Worm (Caenorhabditis elegans) whole organism, L2 larva: ENCODE data around the gene nkb-2.

Source experiments
- C34F6.9 ChIP-seq: fragments of 150-350 bp; optimal IDR thresholded peaks from 2 replicates; lab custom pipeline; 2014; ENCODE audit warnings: missing biosample characterization, missing genetic modification characterization
- F13H6.1 ChIP-seq: sonication (generic microtip); optimal IDR thresholded peaks from 2 replicates; lab custom pipeline; 2016; ENCODE audit warnings: missing genetic modification characterization, missing compliant biosample characterization
- Y55F3AM.14 ChIP-seq: fragments of 200-800 bp; sonication (Bioruptor generic); optimal IDR thresholded peaks from 2 replicates; lab custom pipeline; 2018; ENCODE audit warnings: mild to moderate bottlenecking, missing genetic modification characterization, missing compliant biosample characterization
- alr-1 ChIP-seq: fragments of 150-350 bp; optimal IDR thresholded peaks from 2 replicates; lab custom pipeline; 2014; ENCODE audit warnings: missing biosample characterization, missing genetic modification characterization
- ama-1 ChIP-seq: fragments of 150-350 bp; optimal IDR thresholded peaks from 2 replicates; lab custom pipeline; 2018; ENCODE audit warnings: inconsistent platforms
- ceh-82 ChIP-seq: fragments of 150-350 bp; optimal IDR thresholded peaks from 2 replicates; lab custom pipeline; 2014; ENCODE audit warnings: missing biosample characterization, missing genetic modification characterization
- dmd-4 ChIP-seq: sonication (generic microtip); optimal IDR thresholded peaks from 2 replicates; lab custom pipeline; 2017; ENCODE audit warnings: missing biosample characterization, missing genetic modification characterization
- elt-3 ChIP-seq: sonication (generic microtip); optimal IDR thresholded peaks from 2 replicates; lab custom pipeline; 2017; ENCODE audit warnings: missing biosample characterization, missing genetic modification characterization
- fos-1 ChIP-seq: fragments of 150-350 bp; optimal IDR thresholded peaks from 2 replicates; lab custom pipeline; 2014; ENCODE audit warnings: missing biosample characterization, missing genetic modification characterization
- gmeb-1 ChIP-seq: fragments of 150-350 bp; optimal IDR thresholded peaks from 2 replicates; lab custom pipeline; 2014; ENCODE audit warnings: missing biosample characterization, missing genetic modification characterization
- lin-11 ChIP-seq: fragments of 150-350 bp; sonication (generic microtip); optimal IDR thresholded peaks from 2 replicates; lab custom pipeline; 2014; ENCODE audit warnings: missing biosample characterization, missing genetic modification characterization, inconsistent platforms, mixed read lengths
- lin-13 ChIP-seq: fragments of 150-350 bp; optimal IDR thresholded peaks from 2 replicates; lab custom pipeline; 2014; ENCODE audit warnings: missing biosample characterization, missing genetic modification reagents, missing genetic modification characterization
- lin-39 ChIP-seq: fragments of 150-350 bp; optimal IDR thresholded peaks from 2 replicates; lab custom pipeline; 2014; ENCODE audit warnings: missing biosample characterization, missing genetic modification reagents, missing genetic modification characterization
- mab-5 ChIP-seq: fragments of 150-350 bp; optimal IDR thresholded peaks from 2 replicates; lab custom pipeline; 2014; ENCODE audit warnings: missing biosample characterization, missing genetic modification characterization
- mbf-1 ChIP-seq: sonication (generic microtip); optimal IDR thresholded peaks from 2 replicates; lab custom pipeline; 2017; ENCODE audit warnings: missing biosample characterization, missing genetic modification characterization
- mdl-1 ChIP-seq, 2 experiments: fragments of 150-350 bp in 1 of 2; sonication (generic microtip) in 1 of 2; optimal IDR thresholded peaks; 2 replicates each; lab custom pipeline; 2017; ENCODE audit warnings: missing biosample characterization in 2 of 2, missing genetic modification characterization in 2 of 2
- nhr-10 ChIP-seq: sonication (generic microtip); optimal IDR thresholded peaks from 2 replicates; lab custom pipeline; 2017; ENCODE audit warnings: missing biosample characterization, missing genetic modification characterization
- nhr-129 ChIP-seq: fragments of 150-350 bp; optimal IDR thresholded peaks from 2 replicates; lab custom pipeline; 2014; ENCODE audit warnings: missing biosample characterization, missing genetic modification characterization
- nhr-21 ChIP-seq: fragments of 150-350 bp; optimal IDR thresholded peaks from 2 replicates; lab custom pipeline; 2014; ENCODE audit warnings: missing biosample characterization, missing genetic modification characterization
- nhr-23 ChIP-seq: fragments of 150-350 bp; optimal IDR thresholded peaks from 2 replicates; lab custom pipeline; 2014; ENCODE audit warnings: missing biosample characterization, missing genetic modification reagents, missing genetic modification characterization
- nhr-237 ChIP-seq: fragments of 150-350 bp; optimal IDR thresholded peaks from 2 replicates; lab custom pipeline; 2014; ENCODE audit warnings: missing biosample characterization, missing genetic modification characterization
- nhr-25 ChIP-seq: fragments of 150-350 bp; sonication (generic microtip); optimal IDR thresholded peaks from 3 replicates; lab custom pipeline; 2014; ENCODE audit warnings: missing biosample characterization, missing genetic modification characterization
- nhr-6 ChIP-seq: fragments of 150-350 bp; optimal IDR thresholded peaks from 2 replicates; lab custom pipeline; 2014; ENCODE audit warnings: missing biosample characterization, missing genetic modification characterization
- nhr-77 ChIP-seq: fragments of 150-350 bp; optimal IDR thresholded peaks from 2 replicates; lab custom pipeline; 2014; ENCODE audit warnings: missing biosample characterization, missing genetic modification characterization
- peb-1 ChIP-seq: fragments of 150-350 bp; optimal IDR thresholded peaks from 2 replicates; lab custom pipeline; 2014; ENCODE audit warnings: missing biosample characterization, missing genetic modification characterization
- sem-4 ChIP-seq: fragments of 150-350 bp; optimal IDR thresholded peaks from 2 replicates; lab custom pipeline; 2014; ENCODE audit warnings: missing biosample characterization, missing genetic modification reagents, missing genetic modification characterization
- sma-3 ChIP-seq: sonication (generic microtip); optimal IDR thresholded peaks from 2 replicates; lab custom pipeline; 2016; ENCODE audit warnings: missing genetic modification reagents, missing genetic modification characterization, missing compliant biosample characterization
- sma-9 ChIP-seq, 2 experiments: fragments of 150-350 bp in 1 of 2; sonication (generic microtip) in 1 of 2; optimal IDR thresholded peaks; 2 replicates each; lab custom pipeline; 2014 to 2016; ENCODE audit warnings: missing genetic modification characterization in 2 of 2, mild to moderate bottlenecking in 1 of 2, missing biosample characterization in 1 of 2, missing compliant biosample characterization in 1 of 2, missing genetic modification reagents in 1 of 2, moderate library complexity in 1 of 2
- snpc-4 ChIP-seq: fragments of 150-350 bp; optimal IDR thresholded peaks from 2 replicates; lab custom pipeline; 2014; ENCODE audit warnings: missing biosample characterization, missing genetic modification characterization
- unc-39 ChIP-seq: fragments of 150-350 bp; optimal IDR thresholded peaks from 2 replicates; lab custom pipeline; 2014; ENCODE audit warnings: missing biosample characterization, missing genetic modification characterization
- unc-55 ChIP-seq: fragments of 150-350 bp; sonication (generic microtip); optimal IDR thresholded peaks from 3 replicates; lab custom pipeline; 2014; ENCODE audit warnings: missing biosample characterization, missing genetic modification reagents, missing genetic modification characterization
- unc-62 ChIP-seq: fragments of 150-350 bp; optimal IDR thresholded peaks from 2 replicates; lab custom pipeline; 2014; ENCODE audit warnings: missing biosample characterization, missing genetic modification reagents, missing genetic modification characterization
- zag-1 ChIP-seq: fragments of 150-350 bp; optimal IDR thresholded peaks from 2 replicates; lab custom pipeline; 2014; ENCODE audit warnings: missing biosample characterization, missing genetic modification characterization
- ztf-11 ChIP-seq: sonication (generic microtip); optimal IDR thresholded peaks from 2 replicates; lab custom pipeline; 2017; ENCODE audit warnings: missing biosample characterization, missing genetic modification characterization
- ztf-4 ChIP-seq: fragments of 150-350 bp; optimal IDR thresholded peaks from 2 replicates; lab custom pipeline; 2014; ENCODE audit warnings: missing biosample characterization, missing genetic modification characterization

The nkb-2 gene

ce11 chrIV:10606575-10607080 is 15.9 kb downstream of the nkb-2 start, which contains the start of gene R09H10.3:
R09H10.3 (plus strand) TSS chrIV:10607030.
- TF ChIP-seq F13H6.1, result no peak
- TF ChIP-seq nhr-77 (tag; lab: Kevin White, UChicago), result no peak
- TF ChIP-seq sem-4 (tag; lab: Kevin White, UChicago), result no peak
- no peak for TF ChIP-seq unc-62 (GFP tag; lab: Kevin White, UChicago)
- no peak for TF ChIP-seq fos-1 (tag; lab: Kevin White, UChicago)
- no peak for TF ChIP-seq gmeb-1 (tag; lab: Kevin White, UChicago)
- no peak for TF ChIP-seq lin-13
- no peak for TF ChIP-seq nhr-23 (tag; lab: Kevin White, UChicago)
- TF ChIP-seq nhr-6 (tag; lab: Kevin White, UChicago), result no peak
- TF ChIP-seq unc-39 (tag; lab: Kevin White, UChicago), result no peak
- TF ChIP-seq peb-1 (tag; lab: Kevin White, UChicago), result no peak
- TF ChIP-seq mbf-1 (tag; lab: Kevin White, UChicago), result no peak
- no peak for TF ChIP-seq alr-1 (tag; lab: Kevin White, UChicago)
- no peak for TF ChIP-seq lin-39 (tag; lab: Kevin White, UChicago)
- no peak for TF ChIP-seq ztf-4 (tag; lab: Kevin White, UChicago)
- TF ChIP-seq nhr-10 (tag; lab: Kevin White, UChicago), result no peak
- no peak for TF ChIP-seq snpc-4 (tag; lab: Kevin White, UChicago)
- no peak for TF ChIP-seq ztf-11 (tag; lab: Kevin White, UChicago)
- TF ChIP-seq, all 48 proteins: peak for 0

DNA sequence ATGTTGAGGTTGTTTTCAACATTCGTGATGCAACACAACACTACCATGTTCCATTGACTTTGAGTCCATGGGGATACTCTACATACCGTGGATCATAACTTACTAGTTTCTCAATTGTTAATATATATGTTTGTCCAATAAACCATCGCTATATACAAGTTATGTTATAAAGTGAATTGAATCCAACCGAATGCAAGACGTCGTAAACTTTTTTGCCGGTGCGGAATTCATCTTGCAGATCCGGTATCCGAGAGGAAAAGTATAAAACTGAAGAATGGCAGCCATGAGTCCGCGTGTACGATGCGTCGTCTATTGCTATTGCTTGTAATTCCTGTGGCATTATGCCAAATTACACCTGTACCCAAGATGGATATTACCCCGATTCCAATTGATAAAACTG is 17.6 kb downstream of the nkb-2 start, which contains the start of gene R09H10.6:
R09H10.6 (plus strand) TSS at position 301 of the 400 bp plus-strand sequence.
- no peak for TF ChIP-seq nhr-10 (tag; lab: Kevin White, UChicago)
- no peak for TF ChIP-seq nhr-23 (tag; lab: Kevin White, UChicago)
- TF ChIP-seq nhr-25 (tag; lab: Kevin White, UChicago), result no peak
- no peak for TF ChIP-seq lin-11 (tag; lab: Kevin White, UChicago)
- no peak for TF ChIP-seq nhr-129 (tag; lab: Kevin White, UChicago)
- TF ChIP-seq nhr-21, result no peak
- no peak for TF ChIP-seq elt-3 (tag; lab: Kevin White, UChicago)
- TF ChIP-seq peb-1 (tag; lab: Kevin White, UChicago), result no peak
- no peak for TF ChIP-seq nhr-237
- TF ChIP-seq ztf-4 (tag; lab: Kevin White, UChicago), result no peak
- no peak for TF ChIP-seq dmd-4
- no peak for TF ChIP-seq unc-55 (GFP tag; lab: Kevin White, UChicago)
- no peak for TF ChIP-seq C34F6.9
- TF ChIP-seq ceh-82 (tag; lab: Kevin White, UChicago), result no peak
- TF ChIP-seq mdl-1 (tag; optimal IDR thresholded peaks at IDR 0.05; lab: Kevin White, UChicago), result no peak
- no peak for TF ChIP-seq F13H6.1
- TF ChIP-seq, all 48 proteins: peak for 0

ce11 chrIV:10609920-10610319 is 19.2 kb downstream of the nkb-2 start:
- TF ChIP-seq sma-3 (GFP tag; lab: Kevin White, UChicago) (peak; percentile 24), sma-9 (GFP tag; optimal IDR thresholded peaks at IDR 0.05; lab: Kevin White, UChicago) (peak; percentile 54), sma-9 (tag; optimal IDR thresholded peaks at IDR 0.05; lab: Kevin White, UChicago) (no peak), lin-13 (no peak), lin-11 (tag; lab: Kevin White, UChicago) (no peak), Y55F3AM.14 (no peak), ama-1 (lab: Kevin White, UChicago) (no peak), fos-1 (tag; lab: Kevin White, UChicago) (peak; percentile 10), nhr-21 (peak; percentile 2)
- TF ChIP-seq, all 48 proteins: peak for 4

DNA sequence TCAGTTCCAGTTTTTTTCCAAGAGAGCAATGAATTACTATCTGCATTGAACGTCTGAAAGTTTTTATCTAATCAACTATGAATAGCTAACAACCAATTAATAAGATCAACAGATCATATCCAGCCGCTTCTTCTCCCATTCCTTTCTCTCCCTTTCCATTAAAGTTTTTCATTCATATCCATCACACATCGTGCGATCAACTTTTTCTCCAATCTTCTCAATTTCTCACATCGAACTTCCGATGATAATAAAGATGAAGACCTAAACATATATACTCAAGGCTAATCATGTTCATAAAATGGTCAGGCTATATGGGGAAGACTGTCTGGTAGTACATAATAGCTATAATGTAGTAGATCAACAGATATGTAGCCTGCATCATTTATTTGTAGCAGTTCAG is 21.6 kb downstream of the nkb-2 start:
- TF ChIP-seq mab-5 (no peak), sma-9 (GFP tag; optimal IDR thresholded peaks at IDR 0.05; lab: Kevin White, UChicago) (peak; percentile 10), sma-9 (tag; optimal IDR thresholded peaks at IDR 0.05; lab: Kevin White, UChicago) (no peak), nhr-21 (peak; percentile 8), sma-3 (GFP tag; lab: Kevin White, UChicago) (peak; percentile 27), ztf-11 (tag; lab: Kevin White, UChicago) (no peak), elt-3 (tag; lab: Kevin White, UChicago) (no peak), peb-1 (tag; lab: Kevin White, UChicago) (no peak), nhr-25 (tag; lab: Kevin White, UChicago) (peak; percentile 37), zag-1 (tag; lab: Kevin White, UChicago) (no peak), ztf-4 (tag; lab: Kevin White, UChicago) (no peak)
